Worm (Caenorhabditis elegans) whole organism, early embryonic: ENCODE measurements around the gene apy-1.

Experiments used
- F13C5.2 ChIP-seq: sonication (generic microtip); optimal IDR thresholded peaks from 2 replicates; lab custom pipeline; 2017; ENCODE audit warnings: mild to moderate bottlenecking, missing genetic modification characterization, inconsistent platforms, missing compliant biosample characterization
- aly-1 ChIP-seq: sonication (generic microtip); optimal IDR thresholded peaks from 2 replicates; lab custom pipeline; 2016; ENCODE audit warnings: missing genetic modification characterization, missing compliant biosample characterization
- ama-1 ChIP-seq: fragments of 150-350 bp; optimal IDR thresholded peaks from 2 replicates; lab custom pipeline; 2014
- ceh-13 ChIP-seq: fragments of 200-800 bp; sonication (Bioruptor generic); optimal IDR thresholded peaks from 2 replicates; lab custom pipeline; 2018; ENCODE audit warnings: mild to moderate bottlenecking, missing genetic modification characterization, missing compliant biosample characterization
- ceh-36 ChIP-seq: sonication (generic microtip); optimal IDR thresholded peaks from 2 replicates; lab custom pipeline; 2016; ENCODE audit warnings: missing genetic modification characterization, inconsistent platforms, missing compliant biosample characterization
- ets-7 ChIP-seq: sonication (generic microtip); optimal IDR thresholded peaks from 2 replicates; lab custom pipeline; 2016; ENCODE audit warnings: missing genotype, missing genetic modification characterization, missing compliant biosample characterization
- flt-1 ChIP-seq: fragments of 200-800 bp; sonication (Bioruptor generic); IDR thresholded peaks from 2 replicates; pipeline ENCODE4 v1.3.6; 2022; ENCODE audit warnings: missing genetic modification characterization, missing compliant biosample characterization
- hmg-4 ChIP-seq: fragments of 200-800 bp; sonication (Bioruptor generic); optimal IDR thresholded peaks from 2 replicates; lab custom pipeline; 2018; ENCODE audit warnings: mild to moderate bottlenecking, missing genetic modification characterization, missing compliant biosample characterization
- hnd-1 ChIP-seq: sonication (generic microtip); optimal IDR thresholded peaks from 2 replicates; lab custom pipeline; 2016; ENCODE audit warnings: missing genetic modification characterization, missing compliant biosample characterization
- pes-1 ChIP-seq: fragments of 200-800 bp; sonication (Bioruptor generic); IDR thresholded peaks from 2 replicates; pipeline ENCODE4 v1.3.6; 2022; ENCODE audit warnings: missing genetic modification reagents, missing genetic modification characterization, missing compliant biosample characterization
- tra-4 ChIP-seq: sonication (generic microtip); optimal IDR thresholded peaks from 2 replicates; lab custom pipeline; 2017; ENCODE audit warnings: missing genetic modification characterization, missing compliant biosample characterization

- TF ChIP-seq ceh-13 (no peak), ets-7 (no peak), ceh-36 (tag; lab: Kevin White, UChicago) (no peak), ama-1 (lab: Kevin White, UChicago) (no peak), tra-4 (tag; lab: Kevin White, UChicago) (no peak), hmg-4 (GFP tag; lab: Kevin White, UChicago) (no peak), flt-1 (GFP tag; lab: Robert Waterston, UW) (no peak), aly-1 (no peak), pes-1 (GFP tag; lab: Robert Waterston, UW) (no peak), hnd-1 (tag; lab: Kevin White, UChicago) (no peak), F13C5.2 (no peak)
These were observed 4.5 kb downstream of the apy-1 start, which contains the start of gene vps-52 for ce11 chrX:7565005-7565404.
